Worm (Caenorhabditis elegans): Measurements from ENCODE around the gene K05F1.10.

Gene K05F1.10

DNA sequence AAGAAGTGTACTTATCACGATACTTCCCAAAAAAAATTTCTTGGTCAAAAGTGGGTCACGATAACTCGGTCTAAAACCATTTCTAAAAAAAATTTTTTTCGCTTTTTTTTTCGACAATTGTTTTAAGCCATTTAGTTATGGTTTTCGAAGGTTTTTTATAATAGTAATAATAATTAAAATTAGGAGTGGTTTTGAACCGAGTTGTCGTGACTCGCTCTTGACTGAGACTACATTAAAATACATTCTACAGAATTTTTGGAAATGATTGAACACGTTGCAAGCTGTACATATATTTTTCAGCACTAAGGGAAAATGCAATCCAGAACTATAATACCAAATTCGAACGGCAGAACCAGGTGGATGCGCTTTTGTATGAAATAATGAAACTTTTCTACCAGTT is 51.1 kb downstream of the K05F1.10 start, which contains the start of gene F10C1.8:
F10C1.8 (plus strand) TSS at position 301 of the 400 bp plus-strand sequence.
- TF ChIP-seq nhr-11 (tag; optimal IDR thresholded peaks at IDR 0.05): no peak
- no peak for TF ChIP-seq nfya-1 (tag; optimal IDR thresholded peaks at IDR 0.05)
